Worm (Caenorhabditis elegans) whole organism, L4/young adult: ENCODE measurements around the gene F38C2.7.
"Not testable (repeated sequence)": the region's sequence is repeated elsewhere in the genome, so short reads cannot be mapped to it uniquely, and the experiment has no call there.

Experiments used
- W03F9.2 ChIP-seq: fragments of 150-350 bp; optimal IDR thresholded peaks from 2 replicates; lab custom pipeline; 2014; ENCODE audit warnings: missing biosample characterization, missing genetic modification characterization
- dao-5 ChIP-seq: sonication (generic microtip); optimal IDR thresholded peaks from 2 replicates; lab custom pipeline; 2016; ENCODE audit warnings: missing genotype, missing genetic modification characterization, moderate library complexity, missing compliant biosample characterization
- him-1 ChIP-seq: sonication (generic microtip); optimal IDR thresholded peaks from 2 replicates; lab custom pipeline; 2016; ENCODE audit warnings: missing genotype, missing genetic modification reagents, missing genetic modification characterization, missing compliant biosample characterization

The F38C2.7 gene

ce11 chrIV:16277291-16277690 lies at the start of gene F38C2.7:
F38C2.7 (minus strand) TSS chrIV:16277391.
- no peak for TF ChIP-seq dao-5 (tag; lab: Kevin White, UChicago)
- TF ChIP-seq W03F9.2: no peak
- no peak for TF ChIP-seq him-1 (tag; lab: Kevin White, UChicago)

ce11 chrIV:16324589-16324988 lies 47.4 kb upstream of the F38C2.7 start, which contains the start of gene srz-105:
srz-105 (plus strand) TSS chrIV:16324889.
- TF ChIP-seq him-1 (tag; lab: Kevin White, UChicago): no peak
- no peak for TF ChIP-seq dao-5 (tag; lab: Kevin White, UChicago)

ce11 chrIV:16323373-16323772 lies 46.2 kb upstream of the F38C2.7 start, which contains the start of gene srz-104:
srz-104 (plus strand) TSS chrIV:16323673.
- TF ChIP-seq W03F9.2 (no peak), him-1 (tag; lab: Kevin White, UChicago) (no peak)

DNA sequence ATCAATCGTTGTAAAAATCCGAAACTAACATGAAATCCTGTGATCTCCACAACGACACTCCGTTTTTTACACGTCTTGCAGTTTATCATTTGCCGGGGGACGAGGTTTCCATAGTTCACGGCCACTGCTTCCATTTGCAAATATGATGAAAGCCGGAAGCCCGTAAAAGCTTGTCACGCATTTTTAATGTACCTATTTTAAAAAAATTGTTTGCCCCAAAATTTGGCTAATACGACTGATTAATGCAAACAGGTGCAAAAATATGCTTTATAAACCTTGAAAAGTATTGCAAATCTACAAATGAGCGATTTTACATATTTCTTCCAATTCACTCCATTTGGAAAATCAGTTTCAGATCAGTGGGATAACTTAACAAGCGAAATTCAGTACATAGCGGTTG lies 43.7 kb upstream of the F38C2.7 start, which contains the start of gene srz-61:
srz-61 (plus strand) TSS at position 301 of the 400 bp plus-strand sequence.
- no peak for TF ChIP-seq W03F9.2
- no peak for TF ChIP-seq him-1 (tag; lab: Kevin White, UChicago)
- TF ChIP-seq dao-5 (tag; lab: Kevin White, UChicago): no peak

DNA sequence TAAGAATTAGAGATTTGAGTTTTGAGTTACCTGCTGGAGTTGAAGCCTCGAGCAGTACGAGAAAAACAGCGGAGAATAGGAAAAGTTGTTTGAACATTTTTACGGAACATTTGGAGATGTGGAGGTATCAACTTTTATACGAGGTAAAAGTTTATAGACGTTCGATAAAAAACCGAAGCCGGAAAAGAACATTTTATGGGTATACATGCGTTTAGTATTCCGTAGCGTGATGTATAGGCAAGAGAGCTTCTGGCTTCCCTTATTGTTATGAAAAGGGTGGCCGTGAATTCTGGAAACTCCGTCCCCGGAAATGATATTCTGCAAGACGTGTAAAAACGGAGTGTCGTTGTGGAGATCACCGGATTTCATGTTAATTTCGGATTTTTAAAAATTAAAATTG lies 43.2 kb upstream of the F38C2.7 start, which contains the start of gene K03D3.5:
K03D3.5 (minus strand) TSS at position 101 of the 400 bp plus-strand sequence.
- TF ChIP-seq W03F9.2: no peak
- TF ChIP-seq dao-5 (tag; lab: Kevin White, UChicago): no peak
- no peak for TF ChIP-seq him-1 (tag; lab: Kevin White, UChicago)

ce11 chrIV:16310103-16310502 lies 32.9 kb upstream of the F38C2.7 start:
- TF ChIP-seq W03F9.2: no peak

- not testable (repeated sequence) for TF ChIP-seq him-1 (tag; lab: Kevin White, UChicago); W03F9.2; dao-5 (tag; lab: Kevin White, UChicago)
Measured at ce11 chrIV:16307925-16308324, 30.7 kb upstream of the F38C2.7 start, which contains the start of gene rac-2. rac-2 (plus strand) TSS chrIV:16308225.

- TF ChIP-seq him-1 (tag; lab: Kevin White, UChicago): no peak
- TF ChIP-seq W03F9.2: no peak
- no peak for TF ChIP-seq dao-5 (tag; lab: Kevin White, UChicago)
Measured at ce11 chrIV:16306918-16307317, 29.7 kb upstream of the F38C2.7 start.

DNA sequence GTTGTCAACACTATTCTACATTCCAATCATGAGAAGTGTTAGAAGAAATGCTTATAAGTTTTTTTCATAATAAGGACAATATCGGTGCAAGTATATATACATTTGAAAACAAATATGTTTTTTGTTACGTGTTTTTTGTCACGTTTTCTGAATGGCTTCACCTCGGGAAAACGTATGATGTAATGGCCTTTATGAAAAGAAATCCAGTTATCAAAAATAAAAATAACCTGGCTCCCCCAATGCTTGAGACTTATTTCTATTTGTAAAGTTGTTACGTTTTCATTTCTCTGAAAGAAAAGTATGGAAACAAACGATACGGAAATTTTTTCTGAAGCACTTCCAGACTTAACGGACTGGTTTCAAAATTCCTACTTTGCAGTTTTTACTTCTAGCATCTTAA lies 21.7 kb upstream of the F38C2.7 start, which contains the start of gene srz-72:
srz-72 (plus strand) TSS at position 301 of the 400 bp plus-strand sequence.
- TF ChIP-seq dao-5 (tag; lab: Kevin White, UChicago) (no peak), him-1 (tag; lab: Kevin White, UChicago) (no peak), W03F9.2 (no peak)

ce11 chrIV:16293889-16294288 lies 16.7 kb upstream of the F38C2.7 start:
- TF ChIP-seq him-1 (tag; lab: Kevin White, UChicago) (no peak), W03F9.2 (no peak), dao-5 (tag; lab: Kevin White, UChicago) (no peak)

DNA sequence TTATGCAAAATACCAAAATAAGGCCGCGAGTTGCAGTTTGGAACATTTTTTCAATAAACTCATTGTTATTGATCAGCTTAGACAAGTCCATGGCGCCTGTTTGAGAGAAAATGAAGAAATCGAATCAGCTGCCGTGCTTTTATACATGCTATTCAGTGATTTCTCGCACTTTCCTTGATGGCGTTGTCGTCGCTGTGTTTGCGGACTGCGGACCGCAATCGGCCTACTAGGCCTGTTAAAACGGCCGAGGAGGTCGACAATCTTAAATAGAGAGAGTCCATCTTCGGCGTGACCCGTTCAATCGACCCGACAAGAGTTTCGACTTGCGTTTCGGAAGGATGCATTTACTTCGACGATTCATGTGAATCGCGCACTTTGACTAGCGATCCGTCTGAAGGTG lies 13.6 kb upstream of the F38C2.7 start, which contains the start of gene srz-75:
srz-75 (minus strand) TSS at position 101 of the 400 bp plus-strand sequence.
- TF ChIP-seq him-1 (tag; lab: Kevin White, UChicago): no peak
- no peak for TF ChIP-seq dao-5 (tag; lab: Kevin White, UChicago)
- TF ChIP-seq W03F9.2: no peak

ce11 chrIV:16280614-16281013 lies 3.4 kb upstream of the F38C2.7 start, which contains the start of gene clec-191:
clec-191 (minus strand) TSS chrIV:16280714.
- no peak for TF ChIP-seq dao-5 (tag; lab: Kevin White, UChicago)
- TF ChIP-seq W03F9.2: no peak
- TF ChIP-seq him-1 (tag; lab: Kevin White, UChicago): no peak

DNA sequence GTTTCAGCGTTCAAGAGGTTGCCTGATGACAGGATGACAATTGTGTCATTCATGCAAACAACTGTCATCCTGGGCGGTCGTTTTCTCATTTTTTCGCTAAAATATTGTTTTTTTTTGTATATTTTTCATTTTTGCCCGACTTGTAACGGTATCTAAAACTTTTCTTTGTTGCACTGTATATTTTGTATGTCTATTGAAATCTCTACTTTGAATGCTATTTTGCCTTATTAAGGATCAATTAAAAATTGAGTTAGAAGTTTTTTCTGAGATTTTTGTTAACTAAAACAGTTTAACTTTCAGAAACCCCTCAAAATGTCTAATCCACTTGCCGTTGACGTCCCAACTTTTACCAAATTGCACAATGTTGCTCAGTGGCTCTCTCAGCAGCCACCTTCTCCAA lies 711 bp upstream of the F38C2.7 start, which contains the start of gene ccch-2:
ccch-2 (plus strand) TSS at position 301 of the 400 bp plus-strand sequence.
- no peak for TF ChIP-seq W03F9.2
- TF ChIP-seq dao-5 (tag; lab: Kevin White, UChicago): no peak
- no peak for TF ChIP-seq him-1 (tag; lab: Kevin White, UChicago)

DNA sequence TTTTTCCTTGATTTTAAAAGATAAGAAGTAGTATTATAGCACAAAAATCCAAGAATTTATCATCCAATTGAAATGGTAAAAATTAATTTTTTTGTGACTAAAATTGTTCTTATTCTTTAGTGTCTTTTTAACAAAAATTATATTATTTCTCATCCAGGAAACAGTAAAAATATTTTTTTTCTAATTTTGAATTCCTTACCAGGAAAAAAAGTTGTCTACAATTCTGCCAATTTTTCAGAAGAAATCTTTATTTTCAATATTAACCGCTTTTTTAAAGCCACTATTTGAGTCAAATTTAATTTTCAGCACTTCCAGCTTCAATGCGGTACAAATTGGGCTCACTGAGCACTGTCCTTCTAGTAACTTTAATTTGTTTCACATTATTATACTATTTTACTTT lies 6.2 kb downstream of the F38C2.7 start, which contains the start of gene F38C2.4:
F38C2.4 (plus strand) TSS at position 301 of the 400 bp plus-strand sequence.
- TF ChIP-seq dao-5 (tag; lab: Kevin White, UChicago) (no peak), W03F9.2 (no peak), him-1 (tag; lab: Kevin White, UChicago) (no peak)

ce11 chrIV:16257330-16257729 lies 19.9 kb downstream of the F38C2.7 start, which contains the start of gene hlh-31:
hlh-31 (plus strand) TSS chrIV:16257630.
- TF ChIP-seq W03F9.2: no peak
- TF ChIP-seq him-1 (tag; lab: Kevin White, UChicago): no peak
- no peak for TF ChIP-seq dao-5 (tag; lab: Kevin White, UChicago)
